Worm (Caenorhabditis elegans) whole organism, late embryonic: Measurements from ENCODE around the gene sdc-3.

Experiments used
- ceh-31 ChIP-seq: sonication (generic microtip); optimal IDR thresholded peaks from 2 replicates; lab custom pipeline; 2016; ENCODE audit warnings: missing genetic modification characterization, missing compliant biosample characterization
- fkh-10 ChIP-seq: fragments of 150-350 bp; optimal IDR thresholded peaks from 2 replicates; lab custom pipeline; 2014; ENCODE audit warnings: missing biosample characterization, missing genetic modification reagents, missing genetic modification characterization

DNA sequence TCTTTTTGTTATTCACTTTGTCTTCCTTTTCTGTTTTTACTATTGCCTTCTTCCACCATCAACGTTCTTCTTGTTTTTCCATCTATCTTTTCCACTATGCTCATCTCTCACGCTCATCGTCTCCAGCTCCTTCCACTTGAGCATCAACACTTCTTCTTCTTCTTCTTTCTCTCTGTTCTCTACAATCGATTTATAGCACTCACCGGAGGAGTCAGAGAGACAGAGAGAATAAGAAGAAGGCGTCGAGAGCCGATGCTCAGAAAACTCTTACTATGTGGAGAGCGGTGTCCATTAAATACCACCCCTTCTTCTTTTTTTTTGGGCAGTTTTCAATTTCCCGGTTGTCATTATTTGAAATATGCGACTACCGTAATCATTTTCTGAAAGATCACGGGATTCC lies 26.9 kb upstream of the sdc-3 start:
- no peak for TF ChIP-seq fkh-10
- TF ChIP-seq ceh-31 (tag; lab: Kevin White, UChicago): peak; percentile 47
